Worm (Caenorhabditis elegans): ENCODE data around the gene Y57G11C.1147.
"Not testable (repeated sequence)": the region's sequence is repeated elsewhere in the genome, so short reads cannot be mapped to it uniquely, and the experiment has no call there.

Gene Y57G11C.1147

ce11 chrIV:14797354-14797753 is at the start of gene Y57G11C.1147, which contains the start of gene nuo-3:
Gene Y57G11C.1147, minus strand, starts transcription at chrIV:14797514.
Gene nuo-3, minus strand, starts transcription at chrIV:14797544.
- peak; percentile 22 for TF ChIP-seq C34F6.9 (tag; optimal IDR thresholded peaks at IDR 0.05)
- TF ChIP-seq nhr-77 (tag; optimal IDR thresholded peaks at IDR 0.05): no peak
- TF ChIP-seq unc-55 (GFP tag; optimal IDR thresholded peaks at IDR 0.05): peak; percentile 55
- TF ChIP-seq nhr-129 (tag; optimal IDR thresholded peaks at IDR 0.05): peak; percentile 22
- TF ChIP-seq R02D3.7 (tag; optimal IDR thresholded peaks at IDR 0.05): peak; percentile 10
- no peak for TF ChIP-seq aly-2 (tag; optimal IDR thresholded peaks at IDR 0.05)
- no peak for TF ChIP-seq zag-1 (tag; optimal IDR thresholded peaks at IDR 0.05)
- peak; percentile 3 for TF ChIP-seq lin-11 (tag; optimal IDR thresholded peaks at IDR 0.05)

- not testable (repeated sequence) for TF ChIP-seq F13H6.1, elt-1, crh-2 (tag; optimal IDR thresholded peaks at IDR 0.05)
These were observed 45.7 kb upstream of the Y57G11C.1147 start, which contains the start of gene Y57G11C.20 for ce11 chrIV:14843062-14843461. Gene Y57G11C.20, plus strand, starts transcription at chrIV:14843362.

- peak; percentile 53 for TF ChIP-seq mab-5 (tag; optimal IDR thresholded peaks at IDR 0.05)
- no peak for TF ChIP-seq elt-1 (tag; optimal IDR thresholded peaks at IDR 0.05)
- peak; percentile 76 for TF ChIP-seq nhr-6 (tag; optimal IDR thresholded peaks at IDR 0.05)
- TF ChIP-seq nhr-129 (tag; optimal IDR thresholded peaks at IDR 0.05): peak; percentile 97
- TF ChIP-seq elt-3 (tag; optimal IDR thresholded peaks at IDR 0.05): no peak
- TF ChIP-seq fos-1 (tag; optimal IDR thresholded peaks at IDR 0.05): peak; percentile 49
- TF ChIP-seq ceh-16 (tag; optimal IDR thresholded peaks at IDR 0.05): peak; percentile 30
- TF ChIP-seq ama-1 (optimal IDR thresholded peaks at IDR 0.05): no peak
- peak; percentile 93 for TF ChIP-seq unc-55 (GFP tag; optimal IDR thresholded peaks at IDR 0.05)
- peak; percentile 80 for TF ChIP-seq egl-27 (tag; optimal IDR thresholded peaks at IDR 0.05)
- TF ChIP-seq unc-39 (tag; optimal IDR thresholded peaks at IDR 0.05): no peak
- peak; percentile 93 for TF ChIP-seq sma-3 (GFP tag; optimal IDR thresholded peaks at IDR 0.05)
- peak; percentile 83 for TF ChIP-seq nhr-25 (tag; optimal IDR thresholded peaks at IDR 0.05)
- TF ChIP-seq ztf-4 (tag; optimal IDR thresholded peaks at IDR 0.05): peak; percentile 52
- peak; percentile 75 for TF ChIP-seq gmeb-1 (tag; optimal IDR thresholded peaks at IDR 0.05)
- TF ChIP-seq blmp-1 (tag; optimal IDR thresholded peaks at IDR 0.05; ENCODE audit: insufficient read depth): peak; percentile 56
- peak; percentile 86 for TF ChIP-seq nhr-21 (tag; optimal IDR thresholded peaks at IDR 0.05)
- TF ChIP-seq zag-1 (tag; optimal IDR thresholded peaks at IDR 0.05): peak; percentile 64
- TF ChIP-seq nhr-11 (tag; optimal IDR thresholded peaks at IDR 0.05): no peak
- TF ChIP-seq lsy-2 (tag; optimal IDR thresholded peaks at IDR 0.05): peak; percentile 77 to 90
- no peak for TF ChIP-seq ZK546.5 (tag; optimal IDR thresholded peaks at IDR 0.05)
- TF ChIP-seq nhr-12 (tag; optimal IDR thresholded peaks at IDR 0.05): no peak
- peak; percentile 8 for TF ChIP-seq snpc-4 (tag; optimal IDR thresholded peaks at IDR 0.05)
- peak; percentile 83 for TF ChIP-seq lin-13 (GFP tag; optimal IDR thresholded peaks at IDR 0.05)
- peak; percentile 94 for TF ChIP-seq C34F6.9 (tag; optimal IDR thresholded peaks at IDR 0.05)
- TF ChIP-seq nhr-237 (tag; optimal IDR thresholded peaks at IDR 0.05): no peak
- TF ChIP-seq aly-2 (tag; optimal IDR thresholded peaks at IDR 0.05): no peak
- TF ChIP-seq nhr-77 (tag; optimal IDR thresholded peaks at IDR 0.05): no peak
- peak; percentile 76 for TF ChIP-seq Y55F3AM.14 (GFP tag; optimal IDR thresholded peaks at IDR 0.05)
- peak; percentile 89 for TF ChIP-seq sem-4 (tag; optimal IDR thresholded peaks at IDR 0.05)
- peak; percentile 85 for TF ChIP-seq F13H6.1 (tag; optimal IDR thresholded peaks at IDR 0.05)
- TF ChIP-seq sma-9 (GFP tag; optimal IDR thresholded peaks at IDR 0.05): peak; percentile 94
- no peak for TF ChIP-seq sma-9 (tag; optimal IDR thresholded peaks at IDR 0.05)
- no peak for TF ChIP-seq skn-1 (tag; optimal IDR thresholded peaks at IDR 0.05)
- no peak for TF ChIP-seq mdl-1 (tag; optimal IDR thresholded peaks at IDR 0.05)
- no peak for TF ChIP-seq mbf-1 (tag; optimal IDR thresholded peaks at IDR 0.05)
- peak; percentile 84 for TF ChIP-seq crh-2 (tag; optimal IDR thresholded peaks at IDR 0.05)
- no peak for TF ChIP-seq nhr-10 (tag; optimal IDR thresholded peaks at IDR 0.05)
- TF ChIP-seq ztf-11 (tag; optimal IDR thresholded peaks at IDR 0.05): peak; percentile 21
These were observed 40.8 kb upstream of the Y57G11C.1147 start for ce11 chrIV:14838095-14838494.

Measured in whole organism, L2 larva.